Worm (Caenorhabditis elegans) whole organism, L4/young adult: Measurements from ENCODE around the gene Y49E10.29.

Experiments used
- W03F9.2 ChIP-seq: fragments of 150-350 bp; optimal IDR thresholded peaks from 2 replicates; lab custom pipeline; 2014; ENCODE audit warnings: missing biosample characterization, missing genetic modification characterization
- dao-5 ChIP-seq: sonication (generic microtip); optimal IDR thresholded peaks from 2 replicates; lab custom pipeline; 2016; ENCODE audit warnings: missing genotype, missing genetic modification characterization, moderate library complexity, missing compliant biosample characterization
- him-1 ChIP-seq: sonication (generic microtip); optimal IDR thresholded peaks from 2 replicates; lab custom pipeline; 2016; ENCODE audit warnings: missing genotype, missing genetic modification reagents, missing genetic modification characterization, missing compliant biosample characterization

- TF ChIP-seq dao-5 (tag; lab: Kevin White, UChicago) (no peak), W03F9.2 (tag; lab: Kevin White, UChicago) (peak; percentile 44), him-1 (tag; lab: Kevin White, UChicago) (no peak)
These were observed 11.9 kb upstream of the Y49E10.29 start, which contains the start of the genes scav-3 and Y49E10.21 for ce11 chrIII:12456801-12457647.
